Fruit fly (Drosophila melanogaster): ENCODE data around the gene Myt1.

Gene Myt1

DNA sequence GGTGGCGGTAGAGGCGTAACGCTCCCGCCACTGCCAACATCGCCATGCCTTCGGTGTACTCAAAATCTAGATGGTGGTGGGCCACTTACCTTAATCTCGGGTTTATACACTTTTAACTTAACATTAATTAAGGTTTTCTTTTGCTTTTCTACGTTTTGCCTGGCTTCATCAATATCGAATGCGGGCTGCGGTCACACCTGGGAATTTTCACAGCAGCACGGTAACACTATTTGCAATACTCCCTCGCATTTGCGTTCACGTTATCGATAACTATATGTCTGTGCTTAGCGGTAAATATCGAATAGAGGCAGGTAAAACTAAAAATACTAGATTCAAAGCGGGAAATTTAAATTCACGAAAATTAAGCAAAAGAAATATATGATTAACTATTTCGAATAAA lies 14.6 kb upstream of the Myt1 start, which contains the start of gene Bre1 (continued):
- TF ChIP-seq HHEX (GFP tag; optimal IDR thresholded peaks at IDR 0.05) (no peak), fd96Cb (tag; optimal IDR thresholded peaks at IDR 0.05) (no peak), CG17912 (GFP tag; optimal IDR thresholded peaks at IDR 0.05) (no peak), MBD-R2 (GFP tag; IDR thresholded peaks at IDR 0.05) (peak; percentile 82), CrebB (tag; optimal IDR thresholded peaks at IDR 0.05) (no peak), Xrp1 (GFP tag; IDR thresholded peaks at IDR 0.05) (no peak), hbn (GFP tag; IDR thresholded peaks at IDR 0.05; ENCODE audit: partially characterized antibody) (peak; percentile 78), CG17612 (GFP tag; IDR thresholded peaks at IDR 0.05) (no peak), Sry-β (GFP tag; optimal IDR thresholded peaks at IDR 0.05) (no peak), maf-S (GFP tag; optimal IDR thresholded peaks at IDR 0.05) (no peak), CG10274 (GFP tag; optimal IDR thresholded peaks at IDR 0.05) (no peak), Xbp1 (GFP tag; optimal IDR thresholded peaks at IDR 0.05) (no peak), aop (GFP tag; IDR thresholded peaks at IDR 0.05) (no peak), CG6765 (GFP tag; optimal IDR thresholded peaks at IDR 0.05) (no peak), CG14050 (GFP tag; IDR thresholded peaks at IDR 0.05) (no peak), CG9437 (GFP tag; optimal IDR thresholded peaks at IDR 0.05) (no peak), so (GFP tag; IDR thresholded peaks at IDR 0.05) (no peak), ab (GFP tag; optimal IDR thresholded peaks at IDR 0.05) (no peak), CG32532 (GFP tag; IDR thresholded peaks at IDR 0.05) (no peak), CG42726 (GFP tag; IDR thresholded peaks at IDR 0.05; ENCODE audit: partially characterized antibody) (peak; percentile 34; the same call in 1 of the 2 replicates), grau (tag; optimal IDR thresholded peaks at IDR 0.05) (no peak), fd102C (GFP tag; optimal IDR thresholded peaks at IDR 0.05) (no peak), chn (GFP tag; optimal IDR thresholded peaks at IDR 0.05) (no peak), CG4424 (GFP tag; optimal IDR thresholded peaks at IDR 0.05) (no peak), sug (tag; optimal IDR thresholded peaks at IDR 0.05) (peak; percentile 9), Doc2 (GFP tag; IDR thresholded peaks at IDR 0.05) (no peak), trh (GFP tag; optimal IDR thresholded peaks at IDR 0.05) (no peak), Hr3 (GFP tag; optimal IDR thresholded peaks at IDR 0.05) (no peak), sd (tag; optimal IDR thresholded peaks at IDR 0.05) (peak; percentile 87)

dm6 chr3L:5789663-5790062 lies 10.3 kb upstream of the Myt1 start:
- TF ChIP-seq CG1603 (tag; optimal IDR thresholded peaks at IDR 0.05) (peak; percentile 71), pho (GFP tag; optimal IDR thresholded peaks at IDR 0.05) (peak; percentile 50), Doc2 (GFP tag; IDR thresholded peaks at IDR 0.05) (no peak), CG17802 (tag; optimal IDR thresholded peaks at IDR 0.05) (no peak), C15 (GFP tag; IDR thresholded peaks at IDR 0.05) (no peak), CG12104 (GFP tag; optimal IDR thresholded peaks at IDR 0.05) (no peak), CG10147 (GFP tag; optimal IDR thresholded peaks at IDR 0.05) (peak; percentile 51), Doc3 (GFP tag; IDR thresholded peaks at IDR 0.05; ENCODE audit: partially characterized antibody) (0 out of 3 replicates have a peak, but pooled peaks have one; percentile 17), CG11093 (GFP tag; IDR thresholded peaks at IDR 0.05) (no peak), NfI (GFP tag; optimal IDR thresholded peaks at IDR 0.05) (peak; percentile 6), so (GFP tag; IDR thresholded peaks at IDR 0.05) (no peak), gem (tag; optimal IDR thresholded peaks at IDR 0.05) (peak; percentile 57), Rx (GFP tag; IDR thresholded peaks at IDR 0.05) (peak; percentile 21; the same call in 1 of the 2 replicates), CG13123 (GFP tag; optimal IDR thresholded peaks at IDR 0.05) (no peak), CG17186 (GFP tag; optimal IDR thresholded peaks at IDR 0.05) (peak; percentile 37), CG17612 (GFP tag; IDR thresholded peaks at IDR 0.05) (no peak), mam (GFP tag; optimal IDR thresholded peaks at IDR 0.05) (peak; percentile 39), CG15269 (tag; optimal IDR thresholded peaks at IDR 0.05) (peak; percentile 38), CG14710 (tag; optimal IDR thresholded peaks at IDR 0.05) (peak; percentile 36), HmgZ (tag; optimal IDR thresholded peaks at IDR 0.05) (peak; percentile 57), wdn (GFP tag; IDR thresholded peaks at IDR 0.05) (no peak), CG10462 (GFP tag; optimal IDR thresholded peaks at IDR 0.05) (no peak), CG2712 (tag; optimal IDR thresholded peaks at IDR 0.05) (peak; percentile 52), Med (GFP tag) (peak; percentile 92), PHDP (tag; optimal IDR thresholded peaks at IDR 0.05) (peak; percentile 43), CG10274 (GFP tag; optimal IDR thresholded peaks at IDR 0.05) (no peak), CG6765 (GFP tag; optimal IDR thresholded peaks at IDR 0.05) (peak; percentile 51)

Data from whole organism, embryonic.